Fruit fly (Drosophila melanogaster) Kc167 (cell line): Measurements from ENCODE around the gene Pif1A.

Experiments
- Myc ChIP-seq: fragments of >200 bp; optimal IDR thresholded peaks from 2 replicates; lab custom pipeline; 2017; ENCODE audit warnings: missing external identifiers
- Sin3A ChIP-seq: fragments of >200 bp; optimal IDR thresholded peaks from 2 replicates; lab custom pipeline; 2018; ENCODE audit warnings: missing external identifiers
- h ChIP-seq: fragments of >200 bp; optimal IDR thresholded peaks from 3 replicates; lab custom pipeline; 2018; ENCODE audit warnings: missing external identifiers
- insv ChIP-seq: fragments of >200 bp; optimal IDR thresholded peaks from 3 replicates; lab custom pipeline; 2018; ENCODE audit warnings: missing external identifiers
- psq ChIP-seq: fragments of >200 bp; optimal IDR thresholded peaks from 2 replicates; lab custom pipeline; 2017; ENCODE audit warnings: missing external identifiers
- ttk ChIP-seq: sonication (Bioruptor generic); optimal IDR thresholded peaks from 2 replicates; lab custom pipeline; 2017; ENCODE audit warnings: missing external identifiers

dm6 chr3R:8822919-8823318 lies 21.9 kb upstream of the Pif1A start:
- TF ChIP-seq Sin3A (lab: Kevin White, UChicago) (no peak), psq (lab: Kevin White, UChicago) (no peak), insv (lab: Kevin White, UChicago) (no peak), ttk (no peak), h (lab: Kevin White, UChicago) (no peak), Myc (lab: Kevin White, UChicago) (no peak)
